Fruit fly (Drosophila melanogaster) S2 (cell line): ENCODE data around the gene PICK1.

Experiments used
- CG8478 ChIP-seq: fragments of >200 bp; optimal IDR thresholded peaks from 2 replicates; lab custom pipeline; 2018
- CTCF ChIP-seq, 2 experiments: fragments of >200 bp; optimal IDR thresholded peaks; 2 replicates each; lab custom pipeline; 2018

Gene PICK1

dm6 chr2L:12694823-12695420, at the start of gene PICK1, which contains the start of gene IFT43:
Gene PICK1 (plus strand): TSS chr2L:12695033.
Gene IFT43 (minus strand): TSS chr2L:12694988.
- no peak for TF ChIP-seq CTCF (optimal IDR thresholded peaks at IDR 0.05; lab: Kevin White, UChicago)
- no peak for TF ChIP-seq CG8478 (lab: Kevin White, UChicago)

DNA sequence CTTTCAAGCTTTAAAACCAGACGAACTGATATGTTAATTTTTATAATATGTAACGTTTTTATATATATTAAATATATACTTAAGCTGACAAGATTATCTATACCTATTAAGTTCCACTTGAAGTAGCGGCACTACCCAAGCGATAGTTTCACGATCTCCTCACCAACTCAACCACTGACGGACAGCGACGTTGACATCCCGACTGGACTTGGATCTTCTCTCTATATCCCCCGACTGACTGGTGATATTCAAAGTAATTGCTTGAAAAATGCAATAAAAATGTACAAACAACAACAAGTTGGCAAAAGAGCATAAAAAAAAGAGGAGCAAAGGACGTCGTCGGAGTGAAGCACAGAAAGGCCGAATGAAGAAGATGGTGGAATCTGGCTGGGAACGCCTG, 48.6 kb upstream of the PICK1 start, which contains the start of gene Ref2:
Gene Ref2 (minus strand): TSS at position 101 of the 400 bp plus-strand sequence.
- no peak for TF ChIP-seq CTCF (optimal IDR thresholded peaks at IDR 0.05; lab: Kevin White, UChicago)
- TF ChIP-seq CG8478 (lab: Kevin White, UChicago): no peak

DNA sequence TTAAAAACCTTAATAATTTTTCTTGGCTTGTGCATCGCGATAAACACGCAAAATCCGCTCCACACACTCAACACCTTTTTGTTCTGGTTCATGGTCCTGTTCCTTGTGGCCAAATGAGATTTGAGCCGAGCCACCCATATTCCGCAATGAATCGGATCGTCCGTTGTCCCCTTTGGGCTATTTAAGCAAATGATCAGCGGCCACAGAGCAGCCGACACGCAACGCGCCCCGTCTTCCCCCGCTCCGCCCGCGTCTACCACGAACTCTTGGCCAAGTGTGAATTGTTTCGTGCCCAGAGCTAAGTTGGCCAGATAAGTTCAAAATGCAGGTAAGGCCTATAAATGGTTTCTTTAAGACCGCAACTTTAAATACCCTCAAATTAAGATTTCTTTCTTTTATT, 43.8 kb upstream of the PICK1 start:
- TF ChIP-seq CTCF (optimal IDR thresholded peaks at IDR 0.05; lab: Kevin White, UChicago) (no peak), CG8478 (lab: Kevin White, UChicago) (no peak)

DNA sequence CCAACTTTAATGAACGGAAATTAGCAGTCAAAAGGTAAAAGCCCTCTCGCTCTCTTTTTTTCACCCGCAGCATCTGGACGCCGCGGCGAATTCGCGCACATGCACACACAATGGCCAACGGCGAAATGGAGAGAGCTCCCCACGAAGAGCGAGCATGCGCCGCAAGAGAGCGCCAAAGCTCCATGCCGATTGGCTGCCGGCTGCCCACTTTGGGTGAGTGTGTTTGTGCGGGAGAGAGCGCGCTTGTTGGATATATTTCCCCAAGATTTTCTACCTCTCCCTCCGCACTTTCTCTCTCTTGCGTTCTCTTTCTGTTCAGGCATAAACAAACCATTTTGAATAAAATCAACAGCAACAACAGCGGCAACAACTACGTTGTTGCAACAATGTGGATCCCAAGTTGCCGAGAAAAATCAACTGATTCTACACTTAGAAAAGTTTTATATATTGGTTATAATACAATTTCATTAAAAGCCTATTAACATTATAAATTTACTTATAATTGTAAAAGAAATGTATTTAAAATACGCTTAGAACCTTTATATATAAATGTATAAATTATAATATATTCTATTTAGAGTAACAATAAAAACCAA, 39.0 kb upstream of the PICK1 start:
- TF ChIP-seq CTCF (optimal IDR thresholded peaks at IDR 0.05; lab: Kevin White, UChicago) (no peak), CG8478 (lab: Kevin White, UChicago) (no peak)

DNA sequence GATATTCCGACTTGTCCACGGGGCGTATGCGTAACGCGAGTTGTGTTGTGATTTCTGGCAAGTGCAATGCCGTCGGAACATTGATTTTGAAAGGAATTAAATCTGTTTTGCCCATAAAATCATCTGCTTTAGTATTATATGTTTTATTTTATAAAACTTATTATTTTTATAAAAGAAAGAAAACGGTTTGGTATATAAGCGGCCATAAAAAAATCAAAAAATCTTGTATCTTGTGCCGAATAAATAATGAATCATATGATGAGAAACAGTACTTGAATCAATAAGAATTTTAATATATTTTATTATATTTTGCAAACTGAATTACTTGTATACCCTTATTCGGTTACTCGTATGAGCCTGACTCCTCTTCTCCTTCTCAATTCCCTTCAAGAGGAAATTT, 38.0 kb upstream of the PICK1 start, which contains the start of gene pdm2:
Gene pdm2 (plus strand): TSS at position 301 of the 400 bp plus-strand sequence.
- no peak for TF ChIP-seq CTCF (optimal IDR thresholded peaks at IDR 0.05; lab: Kevin White, UChicago)
- no peak for TF ChIP-seq CG8478 (lab: Kevin White, UChicago)

dm6 chr2L:12657337-12657736, 37.5 kb upstream of the PICK1 start:
- no peak for TF ChIP-seq CTCF (optimal IDR thresholded peaks at IDR 0.05; lab: Kevin White, UChicago)
- no peak for TF ChIP-seq CG8478 (lab: Kevin White, UChicago)

DNA sequence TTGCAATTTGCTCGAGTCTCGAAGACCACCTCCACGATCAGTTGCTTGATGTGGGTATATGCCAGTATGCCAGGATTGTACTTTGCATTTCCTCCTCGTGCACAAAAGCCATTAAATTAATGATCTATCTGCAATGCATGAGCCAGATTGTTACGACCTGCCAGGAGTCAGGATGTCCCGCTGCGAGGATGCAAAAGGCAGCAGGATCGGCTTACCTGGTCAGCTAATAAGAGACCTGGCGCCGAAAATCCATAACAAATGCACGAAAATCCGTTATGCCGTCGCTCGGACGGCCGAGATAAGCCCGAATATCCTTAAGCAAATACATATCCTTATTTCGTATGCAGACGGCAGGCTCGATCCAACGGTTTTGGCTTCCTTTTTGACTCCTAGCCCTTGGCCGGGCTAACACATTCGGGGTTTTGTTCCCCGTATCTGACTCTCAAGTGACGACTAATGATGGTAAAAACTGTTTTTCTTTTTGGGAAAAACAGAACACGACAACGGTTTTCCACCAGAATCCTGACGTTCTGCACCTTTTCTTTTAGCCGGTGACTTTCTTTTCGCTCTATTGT, 28.7 kb upstream of the PICK1 start:
- TF ChIP-seq CG8478 (lab: Kevin White, UChicago) (no peak), CTCF (optimal IDR thresholded peaks at IDR 0.05; lab: Kevin White, UChicago) (no peak)

- no peak for TF ChIP-seq CG8478 (lab: Kevin White, UChicago)
- TF ChIP-seq CTCF (optimal IDR thresholded peaks at IDR 0.05; lab: Kevin White, UChicago): no peak
Observed at dm6 chr2L:12669614-12670013, 25.2 kb upstream of the PICK1 start, which contains the start of gene Nepl7. Gene Nepl7 (minus strand): TSS chr2L:12669714.

dm6 chr2L:12672296-12672695, 22.5 kb upstream of the PICK1 start:
- TF ChIP-seq CG8478 (lab: Kevin White, UChicago): no peak
- no peak for TF ChIP-seq CTCF (optimal IDR thresholded peaks at IDR 0.05; lab: Kevin White, UChicago)

DNA sequence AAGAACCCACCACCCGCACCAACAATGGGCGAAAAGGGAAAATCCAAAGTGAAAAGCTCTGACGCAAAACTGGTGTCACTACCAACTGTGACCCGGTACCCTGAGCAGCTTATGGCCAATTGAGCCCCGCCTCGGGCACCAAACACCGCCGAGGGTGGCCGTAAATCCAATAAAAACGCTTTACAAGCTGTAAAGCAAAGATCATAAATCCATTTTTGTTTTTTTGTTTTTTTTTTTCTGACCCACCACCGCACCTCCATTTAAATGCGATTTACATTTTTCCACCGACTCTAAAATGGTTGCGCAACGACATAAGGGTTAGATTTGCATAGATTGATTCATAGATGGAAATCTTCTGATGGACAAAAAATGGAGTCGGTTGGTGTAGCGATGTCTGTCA, 20.5 kb upstream of the PICK1 start:
- TF ChIP-seq CTCF (optimal IDR thresholded peaks at IDR 0.05; lab: Kevin White, UChicago) (no peak), CG8478 (lab: Kevin White, UChicago) (no peak)

DNA sequence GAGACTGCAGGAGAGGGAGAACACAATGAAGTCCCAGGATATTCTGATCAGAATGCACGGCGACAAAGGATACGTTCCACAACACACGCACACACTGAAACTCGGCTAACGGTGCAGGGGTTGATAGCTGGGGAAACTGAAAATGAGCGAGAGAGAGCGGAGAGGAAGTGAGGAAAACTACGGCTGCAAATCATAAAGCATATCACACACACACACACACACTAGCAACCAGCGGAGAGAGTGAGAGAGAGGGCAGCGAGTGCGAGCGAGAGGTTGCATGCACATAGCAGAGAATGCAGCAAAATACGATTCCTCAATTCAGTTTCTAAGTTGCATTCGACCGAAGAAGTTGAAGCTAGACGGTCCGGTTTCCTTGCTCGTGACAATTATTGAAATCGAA, 16.5 kb upstream of the PICK1 start:
- TF ChIP-seq CTCF (optimal IDR thresholded peaks at IDR 0.05; lab: Kevin White, UChicago) (no peak), CG8478 (lab: Kevin White, UChicago) (no peak)

dm6 chr2L:12679310-12679709, 15.5 kb upstream of the PICK1 start:
- TF ChIP-seq CG8478 (lab: Kevin White, UChicago): no peak
- TF ChIP-seq CTCF (optimal IDR thresholded peaks at IDR 0.05; lab: Kevin White, UChicago): no peak

- TF ChIP-seq CTCF (optimal IDR thresholded peaks at IDR 0.05; lab: Kevin White, UChicago) (no peak), CG8478 (lab: Kevin White, UChicago) (no peak)
Observed at dm6 chr2L:12681603-12682368, 13.0 kb upstream of the PICK1 start.

dm6 chr2L:12686811-12687210, 8.0 kb upstream of the PICK1 start:
- TF ChIP-seq CG8478 (lab: Kevin White, UChicago) (no peak), CTCF (optimal IDR thresholded peaks at IDR 0.05; lab: Kevin White, UChicago) (no peak)
